Worm (Caenorhabditis elegans) whole organism, L4 larva: Measurements from ENCODE around the gene pdhk-2.

Experiments
- dmd-8 ChIP-seq: fragments of 200-800 bp; sonication (Bioruptor generic); IDR thresholded peaks from 2 replicates; pipeline ENCODE4 v1.3.6; 2022; ENCODE audit warnings: missing genetic modification characterization, missing compliant biosample characterization
- fkh-10 ChIP-seq: fragments of 150-350 bp; optimal IDR thresholded peaks from 2 replicates; lab custom pipeline; 2014; ENCODE audit warnings: missing biosample characterization, missing genetic modification reagents, missing genetic modification characterization
- hif-1 ChIP-seq, 2 experiments: sonication (generic microtip); optimal IDR thresholded peaks; 2 replicates each; lab custom pipeline; 2016 to 2017; ENCODE audit warnings: missing compliant biosample characterization in 2 of 2, missing genetic modification characterization in 2 of 2, missing genetic modification reagents in 2 of 2, missing genotype in 2 of 2, mild to moderate bottlenecking in 1 of 2
- hlh-30 ChIP-seq: sonication (generic microtip); optimal IDR thresholded peaks from 2 replicates; lab custom pipeline; 2017; ENCODE audit warnings: antibody characterized with exemption, mild to moderate bottlenecking, missing genetic modification characterization, missing compliant biosample characterization; ENCODE audit not compliant: insufficient read depth
- lin-39 ChIP-seq: fragments of 150-350 bp; optimal IDR thresholded peaks from 2 replicates; lab custom pipeline; 2014; ENCODE audit warnings: missing biosample characterization, missing genetic modification reagents, missing genetic modification characterization
- mxl-3 ChIP-seq: fragments of 200-800 bp; sonication (Bioruptor generic); optimal IDR thresholded peaks from 2 replicates; lab custom pipeline; 2018; ENCODE audit warnings: mild to moderate bottlenecking, missing genetic modification characterization, missing compliant biosample characterization
- saeg-2 ChIP-seq: fragments of 200-800 bp; sonication (Bioruptor generic); IDR thresholded peaks from 2 replicates; pipeline ENCODE4 v1.3.6; 2022; ENCODE audit warnings: missing genetic modification reagents, missing genetic modification characterization, missing compliant biosample characterization
- snpc-4 ChIP-seq: fragments of 150-350 bp; optimal IDR thresholded peaks from 2 replicates; lab custom pipeline; 2014; ENCODE audit warnings: missing biosample characterization, missing genetic modification characterization
- zip-2 ChIP-seq: fragments of 150-350 bp; optimal IDR thresholded peaks from 2 replicates; lab custom pipeline; 2014; ENCODE audit warnings: missing biosample characterization, missing genetic modification characterization

DNA sequence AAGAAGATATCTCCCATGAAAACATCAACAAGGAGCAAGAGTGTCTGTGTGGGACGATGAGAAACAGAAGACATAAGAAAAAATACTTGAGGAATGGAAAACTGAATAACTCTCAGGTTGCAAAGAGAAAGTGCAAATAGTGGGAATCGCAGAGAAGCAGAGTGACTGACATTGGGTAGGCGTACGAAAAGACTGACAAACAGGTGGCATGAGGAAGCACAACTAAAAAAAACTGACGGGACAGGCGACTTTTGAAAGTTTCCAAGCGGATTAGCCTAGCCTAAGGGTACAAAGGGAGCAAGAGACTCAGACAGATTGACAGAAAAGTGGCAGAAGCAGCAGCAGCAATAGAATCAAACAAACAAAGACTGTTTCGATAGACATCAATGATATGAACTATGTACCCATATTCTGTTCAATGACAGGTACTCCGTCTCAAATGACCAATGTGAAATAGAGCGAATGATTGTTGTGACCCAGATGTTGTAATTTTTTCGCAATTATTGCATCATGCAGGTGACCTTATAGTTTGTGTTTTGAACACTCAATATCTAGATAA, 6.8 kb downstream of the pdhk-2 start:
- TF ChIP-seq hlh-30 (tag; lab: Kevin White, UChicago) (peak; percentile 78), snpc-4 (tag; lab: Kevin White, UChicago) (no peak), dmd-8 (GFP tag; lab: Robert Waterston, UW) (no peak), hif-1 (tag; optimal IDR thresholded peaks at IDR 0.05; lab: Kevin White, UChicago) (peak in 1 of 2 experiments; percentile 34), mxl-3 (GFP tag; lab: Kevin White, UChicago) (peak; percentile 65), fkh-10 (GFP tag; lab: Kevin White, UChicago) (no peak), zip-2 (tag; lab: Kevin White, UChicago) (no peak), lin-39 (tag; lab: Kevin White, UChicago) (no peak), saeg-2 (GFP tag; lab: Robert Waterston, UW) (0 out of 2 replicates have a peak, but pooled peaks have one; percentile 67)
